Fruit fly (Drosophila melanogaster) whole organism, pupa: ENCODE data around the gene armi.
A peak's percentile ranks its signal among the peaks of the same experiment; 100 is the strongest.

Experiments
- CG10348 ChIP-seq: fragments of 200-800 bp; sonication (Bioruptor generic); IDR thresholded peaks from 2 replicates; pipeline ENCODE4 v1.3.6; 2022; ENCODE audit warnings: missing biosample characterization, missing genetic modification characterization
- CG12605 ChIP-seq: fragments of 200-800 bp; sonication (Bioruptor generic); IDR thresholded peaks from 2 replicates; pipeline ENCODE4 v1.3.6; 2022; ENCODE audit warnings: missing biosample characterization, missing genetic modification characterization
- CG13204 ChIP-seq: fragments of 200-800 bp; sonication (Bioruptor generic); optimal IDR thresholded peaks from 2 replicates; lab custom pipeline; 2018; ENCODE audit warnings: missing biosample characterization, mild to moderate bottlenecking, missing genetic modification characterization, moderate library complexity
- CG14655 ChIP-seq: fragments of 200-800 bp; sonication (Bioruptor generic); optimal IDR thresholded peaks from 3 replicates; lab custom pipeline; 2017; ENCODE audit warnings: mild to moderate bottlenecking, missing biosample characterization, missing genetic modification reagents, missing genetic modification characterization
- CG15710 ChIP-seq: fragments of 200-800 bp; sonication (Bioruptor generic); optimal IDR thresholded peaks from 2 replicates; lab custom pipeline; 2018; ENCODE audit warnings: missing biosample characterization, mild to moderate bottlenecking, missing genetic modification characterization, moderate library complexity
- CG17806 ChIP-seq: fragments of 200-800 bp; sonication (Bioruptor generic); optimal IDR thresholded peaks from 2 replicates; lab custom pipeline; 2018; ENCODE audit warnings: missing biosample characterization, mild to moderate bottlenecking, missing genetic modification characterization, moderate library complexity
- CG32121 ChIP-seq: fragments of 200-800 bp; sonication (Bioruptor generic); IDR thresholded peaks from 2 replicates; pipeline ENCODE4 v1.3.6; 2022; ENCODE audit warnings: missing biosample characterization, missing genetic modification characterization
- CG34367 ChIP-seq: fragments of 200-800 bp; sonication (Bioruptor generic); optimal IDR thresholded peaks from 2 replicates; lab custom pipeline; 2018; ENCODE audit warnings: missing biosample characterization, mild to moderate bottlenecking, missing genetic modification characterization
- CG4496 ChIP-seq: fragments of 200-800 bp; sonication (Bioruptor generic); IDR thresholded peaks from 3 replicates; pipeline ENCODE4 v1.3.6; 2022; ENCODE audit warnings: missing biosample characterization, missing genetic modification characterization
- CG8159 ChIP-seq: fragments of 200-800 bp; sonication (Bioruptor generic); optimal IDR thresholded peaks from 3 replicates; lab custom pipeline; 2018; ENCODE audit warnings: missing biosample characterization, mild to moderate bottlenecking, missing genetic modification characterization, moderate library complexity
- CG8301 ChIP-seq: fragments of 200-800 bp; sonication (Bioruptor generic); optimal IDR thresholded peaks from 2 replicates; lab custom pipeline; 2018; ENCODE audit warnings: missing biosample characterization, mild to moderate bottlenecking, missing genetic modification characterization
- CG9948 ChIP-seq: fragments of 200-800 bp; sonication (Bioruptor generic); optimal IDR thresholded peaks from 2 replicates; lab custom pipeline; 2018; ENCODE audit warnings: missing biosample characterization, mild to moderate bottlenecking, missing genetic modification characterization, moderate library complexity
- D1 ChIP-seq: fragments of 200-800 bp; sonication (Bioruptor generic); optimal IDR thresholded peaks from 2 replicates; lab custom pipeline; 2018; ENCODE audit warnings: missing biosample characterization, mild to moderate bottlenecking, missing genetic modification characterization, moderate library complexity
- EcR ChIP-seq: fragments of 200-800 bp; sonication (Bioruptor generic); optimal IDR thresholded peaks from 3 replicates; lab custom pipeline; 2019; ENCODE audit warnings: missing biosample characterization, missing genetic modification characterization, mild to moderate bottlenecking, moderate library complexity, missing genetic modification reagents
- Ets98B ChIP-seq: fragments of 200-800 bp; sonication (Bioruptor generic); IDR thresholded peaks from 2 replicates; pipeline ENCODE4 v1.3.6; 2022; ENCODE audit warnings: missing biosample characterization, missing genetic modification characterization
- Pif1A ChIP-seq: fragments of 200-800 bp; sonication (Bioruptor generic); optimal IDR thresholded peaks from 3 replicates; lab custom pipeline; 2016; ENCODE audit warnings: missing biosample characterization, missing genetic modification characterization
- Pif1B ChIP-seq: fragments of 200-800 bp; sonication (Bioruptor generic); optimal IDR thresholded peaks from 3 replicates; lab custom pipeline; 2016; ENCODE audit warnings: missing biosample characterization, missing genetic modification characterization
- Snoo ChIP-seq: fragments of 200-800 bp; sonication (Bioruptor generic); optimal IDR thresholded peaks from 3 replicates; lab custom pipeline; 2017; ENCODE audit warnings: missing biosample characterization, mild to moderate bottlenecking, missing genetic modification characterization, inconsistent platforms
- fd96Ca ChIP-seq: fragments of 200-800 bp; sonication (Bioruptor generic); IDR thresholded peaks from 3 replicates; pipeline ENCODE4 v1.3.6; 2022; ENCODE audit warnings: missing biosample characterization, missing genetic modification characterization
- gl ChIP-seq: fragments of 200-800 bp; sonication (Bioruptor generic); optimal IDR thresholded peaks from 2 replicates; lab custom pipeline; 2018; ENCODE audit warnings: missing biosample characterization, mild to moderate bottlenecking, missing genetic modification characterization
- rn ChIP-seq: fragments of 200-800 bp; sonication (Bioruptor generic); IDR thresholded peaks from 2 replicates; pipeline ENCODE4 v1.3.6; 2022; ENCODE audit warnings: missing biosample characterization, missing genetic modification characterization

The armi gene

dm6 chr3L:3447948-3448526 is 13.1 kb upstream of the armi start:
- no peak for TF ChIP-seq CG34367
- no peak for TF ChIP-seq CG8301 (tag; lab: Kevin White, UChicago)
- TF ChIP-seq Snoo (tag; lab: Kevin White, UChicago) = no peak
- TF ChIP-seq Ets98B = no peak
- no peak for TF ChIP-seq CG4496 (GFP tag; lab: Robert Waterston, UW)
- no peak for TF ChIP-seq fd96Ca (GFP tag; lab: Robert Waterston, UW)
- no peak for TF ChIP-seq CG15710 (tag; lab: Kevin White, UChicago)
- no peak for TF ChIP-seq CG17806 (tag; lab: Kevin White, UChicago)
- TF ChIP-seq CG14655 (GFP tag; lab: Kevin White, UChicago) = no peak
- TF ChIP-seq gl (tag; lab: Kevin White, UChicago) = no peak
- TF ChIP-seq CG8159 (tag; lab: Kevin White, UChicago) = no peak
- no peak for TF ChIP-seq D1
- no peak for TF ChIP-seq Pif1B

dm6 chr3L:3449680-3450079 is 11.4 kb upstream of the armi start:
- TF ChIP-seq fd96Ca (GFP tag; lab: Robert Waterston, UW) (0 out of 3 replicates have a peak, but pooled peaks have one; percentile 21), CG9948 (no peak)
- TF ChIP-seq, all 21 proteins: peak for 1

dm6 chr3L:3450410-3450809 is 10.7 kb upstream of the armi start:
- TF ChIP-seq CG8301 (tag; lab: Kevin White, UChicago) (no peak), CG4496 (GFP tag; lab: Robert Waterston, UW) (no peak), Snoo (tag; lab: Kevin White, UChicago) (peak; percentile 45), fd96Ca (GFP tag; lab: Robert Waterston, UW) (no peak), CG34367 (no peak), CG8159 (tag; lab: Kevin White, UChicago) (peak; percentile 33), CG13204 (GFP tag; lab: Kevin White, UChicago) (no peak), CG14655 (GFP tag; lab: Kevin White, UChicago) (no peak), CG10348 (no peak), CG9948 (no peak), CG32121 (GFP tag; lab: Robert Waterston, UW) (no peak), CG15710 (tag; lab: Kevin White, UChicago) (peak; percentile 48), Pif1A (GFP tag; lab: Kevin White, UChicago) (peak; percentile 25), gl (tag; lab: Kevin White, UChicago) (no peak), Pif1B (no peak), D1 (no peak), Ets98B (no peak), EcR (GFP tag; lab: Kevin White, UChicago) (peak; percentile 4), CG12605 (GFP tag; lab: Robert Waterston, UW) (no peak), CG17806 (tag; lab: Kevin White, UChicago) (peak; percentile 15), rn (GFP tag; lab: Robert Waterston, UW) (no peak)

- TF ChIP-seq CG17806 (tag; lab: Kevin White, UChicago) (no peak), gl (tag; lab: Kevin White, UChicago) (no peak), CG9948 (no peak), Ets98B (no peak), CG12605 (GFP tag; lab: Robert Waterston, UW) (no peak), CG8301 (tag; lab: Kevin White, UChicago) (no peak), CG10348 (no peak), fd96Ca (GFP tag; lab: Robert Waterston, UW) (no peak), Snoo (tag; lab: Kevin White, UChicago) (no peak), Pif1B (no peak), D1 (no peak), CG4496 (GFP tag; lab: Robert Waterston, UW) (no peak), rn (GFP tag; lab: Robert Waterston, UW) (no peak), CG8159 (tag; lab: Kevin White, UChicago) (no peak), Pif1A (GFP tag; lab: Kevin White, UChicago) (no peak)
Observed at dm6 chr3L:3451774-3452173, 9.3 kb upstream of the armi start.

dm6 chr3L:3452684-3453083 is 8.4 kb upstream of the armi start:
- no peak for TF ChIP-seq CG9948
- TF ChIP-seq CG4496 (GFP tag; lab: Robert Waterston, UW) = 0 out of 3 replicates have a peak, but pooled peaks have one; percentile 4

- TF ChIP-seq rn (GFP tag; lab: Robert Waterston, UW) (no peak), CG13204 (GFP tag; lab: Kevin White, UChicago) (no peak), fd96Ca (GFP tag; lab: Robert Waterston, UW) (no peak), CG12605 (GFP tag; lab: Robert Waterston, UW) (no peak), gl (tag; lab: Kevin White, UChicago) (no peak), CG15710 (tag; lab: Kevin White, UChicago) (no peak), CG9948 (no peak), CG8159 (tag; lab: Kevin White, UChicago) (no peak), CG34367 (no peak), CG8301 (tag; lab: Kevin White, UChicago) (no peak), CG14655 (GFP tag; lab: Kevin White, UChicago) (no peak), CG10348 (no peak), CG17806 (tag; lab: Kevin White, UChicago) (no peak), CG32121 (GFP tag; lab: Robert Waterston, UW) (no peak), CG4496 (GFP tag; lab: Robert Waterston, UW) (no peak), D1 (no peak), Ets98B (no peak)
Observed at dm6 chr3L:3454430-3454829, 6.7 kb upstream of the armi start.
